Worm (Caenorhabditis elegans) whole organism, dauer: Measurements from ENCODE around the gene C24H11.1.

Experiments
- unc-62 ChIP-seq: sonication (generic microtip); optimal IDR thresholded peaks from 2 replicates; lab custom pipeline; 2017; ENCODE audit warnings: missing biosample characterization, missing genetic modification reagents, missing genetic modification characterization

Gene C24H11.1

DNA sequence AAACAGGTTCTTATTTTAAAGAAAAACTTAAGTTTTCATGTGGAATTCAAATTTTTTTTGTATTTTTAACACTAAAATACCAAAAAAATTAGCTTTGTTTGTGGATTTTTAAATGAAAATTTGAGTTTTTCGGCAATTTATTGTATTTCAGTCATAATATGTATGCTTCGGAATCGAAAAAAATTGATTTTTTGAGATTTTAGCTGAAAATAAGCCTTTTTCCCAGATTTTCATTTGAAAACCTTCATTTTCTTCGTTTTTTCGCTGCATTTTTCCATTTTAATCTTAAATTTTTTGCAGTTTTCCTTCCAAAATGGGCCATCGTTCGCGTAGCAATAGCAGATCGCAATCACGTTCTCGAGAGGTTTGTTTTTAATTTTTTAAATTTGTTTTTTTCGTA, 38.6 kb downstream of the C24H11.1 start, which contains the start of gene rsp-8:
TSS of gene rsp-8 (plus strand) at position 301 of the 400 bp plus-strand sequence.
- no peak for TF ChIP-seq unc-62 (GFP tag; lab: Kevin White, UChicago)

DNA sequence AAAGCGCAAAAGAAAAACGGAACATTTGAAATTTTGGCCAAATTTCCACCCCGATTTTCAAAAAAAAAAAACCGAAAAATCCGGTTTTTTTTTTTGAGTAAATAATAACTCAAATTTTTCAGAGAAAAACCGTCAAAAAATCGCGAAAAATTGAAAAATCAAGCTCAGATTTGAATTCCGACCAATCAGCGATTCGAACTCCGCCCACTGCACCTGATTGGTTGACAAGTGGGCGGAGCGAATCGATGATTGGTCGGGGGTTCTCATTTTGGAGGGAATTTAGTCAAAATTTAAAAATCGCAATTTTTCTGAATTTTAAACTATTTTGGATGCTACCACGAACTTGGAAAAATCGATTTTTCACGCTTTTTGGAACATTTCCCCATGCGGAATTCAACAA, 41.6 kb downstream of the C24H11.1 start:
- TF ChIP-seq unc-62 (GFP tag; lab: Kevin White, UChicago), result no peak

DNA sequence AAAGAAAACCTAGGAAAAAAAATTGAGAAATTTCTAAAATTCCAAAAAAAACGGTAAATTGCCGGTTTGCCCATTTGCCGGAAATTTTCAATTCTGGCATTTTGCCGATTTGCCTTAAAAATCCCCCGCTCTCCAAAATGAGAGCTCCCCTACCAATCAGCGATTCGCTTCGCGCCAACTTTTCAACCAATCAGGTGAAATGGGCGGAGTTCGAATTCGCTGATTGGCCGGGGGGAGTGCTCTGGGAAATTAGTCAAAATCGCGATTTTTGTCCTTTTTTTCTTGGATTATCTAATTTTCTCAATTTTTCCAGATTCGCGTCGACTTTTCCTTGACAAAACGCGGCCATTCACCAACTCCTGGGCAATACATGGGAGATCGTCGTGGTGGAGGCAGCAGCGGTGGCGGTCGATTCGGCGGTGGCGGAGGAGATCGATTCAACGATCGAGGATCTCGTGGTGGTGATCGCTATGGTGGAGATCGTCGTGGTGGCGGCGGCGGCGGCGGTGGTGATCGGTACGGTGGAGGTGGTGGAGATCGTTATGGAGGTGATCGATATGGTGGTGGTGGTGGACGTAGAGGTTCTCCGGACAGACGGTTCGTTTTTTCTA, 42.2 kb downstream of the C24H11.1 start:
- no peak for TF ChIP-seq unc-62 (GFP tag; lab: Kevin White, UChicago)

DNA sequence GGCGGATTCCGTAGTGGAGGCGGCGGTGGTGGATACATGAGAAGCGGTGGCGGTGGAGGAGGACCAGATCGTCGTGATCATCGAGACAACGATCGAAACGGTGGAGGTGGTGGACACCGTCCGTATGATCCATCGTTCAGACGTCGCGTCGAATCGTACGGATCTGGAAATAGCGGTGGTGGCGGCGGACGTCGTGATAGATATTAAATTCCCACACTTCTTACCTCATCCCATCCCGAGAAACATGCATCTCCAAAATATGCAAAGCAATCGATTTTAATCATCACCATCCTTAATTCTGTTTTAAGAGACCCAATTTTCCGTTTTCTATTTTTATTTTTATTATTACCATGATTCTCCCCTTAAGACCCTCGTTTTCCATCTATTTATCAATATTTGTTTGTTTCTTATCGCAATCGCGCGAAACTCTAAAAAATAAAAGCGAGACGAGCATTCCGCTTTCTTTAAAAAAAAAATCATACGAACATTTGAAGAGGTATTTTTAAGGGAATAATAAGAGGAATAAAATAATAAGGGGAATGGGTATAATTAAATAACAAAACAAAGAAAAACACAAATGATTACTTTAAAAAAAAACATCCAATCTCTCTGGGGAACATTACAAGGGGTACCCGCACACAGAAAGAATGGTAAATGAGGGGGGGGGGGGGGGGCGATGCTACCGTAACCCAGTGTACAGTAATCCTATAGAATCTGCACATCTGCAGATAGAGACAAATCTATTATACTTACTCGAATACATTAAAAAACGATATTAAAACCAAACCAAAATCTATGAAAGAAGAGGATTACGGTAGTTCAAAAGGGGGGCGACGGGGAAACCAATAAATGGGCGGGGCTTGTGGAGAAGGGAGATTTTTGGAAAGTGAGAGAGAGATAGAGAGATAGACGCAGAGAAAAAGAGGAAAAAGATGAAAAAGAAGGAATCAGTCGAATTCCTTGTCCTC, 43.3 kb downstream of the C24H11.1 start:
- no peak for TF ChIP-seq unc-62 (GFP tag; lab: Kevin White, UChicago)

DNA sequence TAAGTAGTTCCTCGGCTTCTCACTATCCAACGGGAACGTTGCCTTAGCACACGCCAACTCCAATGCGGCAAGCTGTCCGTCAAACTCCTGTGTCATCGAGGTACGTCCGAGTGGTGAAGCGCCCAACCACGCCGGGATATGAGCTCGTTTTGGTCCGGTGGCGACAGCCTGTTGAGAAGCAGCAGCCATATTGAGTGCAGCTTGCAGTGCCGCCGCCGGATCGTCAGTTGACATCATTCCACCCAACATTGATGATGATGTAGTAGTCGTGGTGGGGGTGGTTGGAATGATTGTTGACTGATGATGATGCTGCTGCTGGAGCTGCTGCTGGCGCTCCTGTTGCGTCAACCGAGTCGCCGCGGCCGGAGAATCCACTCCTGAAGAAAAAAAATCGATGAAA, 46.0 kb downstream of the C24H11.1 start:
- no peak for TF ChIP-seq unc-62 (GFP tag; lab: Kevin White, UChicago)

DNA sequence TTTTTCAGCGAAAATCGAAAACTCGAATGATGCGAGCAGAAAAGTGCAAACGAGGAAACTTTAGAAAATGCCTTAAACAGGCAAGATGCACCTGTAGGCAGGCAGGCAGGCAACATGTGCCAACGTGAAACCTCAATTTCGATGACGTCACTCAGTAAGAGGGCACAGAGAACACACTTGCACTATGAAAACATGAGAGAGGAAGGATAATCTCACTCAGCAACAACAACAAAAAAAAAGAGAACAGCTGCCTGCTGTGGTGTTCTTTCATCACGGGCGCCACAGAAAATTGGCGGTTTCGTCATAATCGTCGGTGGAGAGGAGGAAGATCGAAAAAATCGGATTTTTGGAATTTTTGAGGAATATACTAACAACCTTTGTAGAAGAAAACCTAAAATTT, 46.7 kb downstream of the C24H11.1 start:
- no peak for TF ChIP-seq unc-62 (GFP tag; lab: Kevin White, UChicago)

DNA sequence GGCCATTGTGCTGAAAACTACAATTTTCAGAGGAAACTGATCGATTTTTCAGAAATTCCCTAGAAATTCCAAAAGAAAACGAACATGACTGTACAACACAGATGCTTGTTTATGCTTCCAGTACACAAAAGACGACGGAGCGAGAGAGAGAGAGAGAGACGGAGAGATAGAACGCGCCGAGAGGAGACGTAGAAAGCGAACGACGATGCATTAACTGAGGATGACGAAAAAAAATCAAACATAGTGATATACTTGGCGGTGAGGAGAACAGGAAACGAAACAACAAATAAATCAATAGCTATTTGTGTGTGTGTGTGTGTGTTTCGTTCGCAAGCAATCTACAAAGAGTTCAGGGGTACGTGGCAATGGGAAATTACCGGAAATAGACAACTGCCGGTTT, 47.3 kb downstream of the C24H11.1 start:
- no peak for TF ChIP-seq unc-62 (GFP tag; lab: Kevin White, UChicago)

DNA sequence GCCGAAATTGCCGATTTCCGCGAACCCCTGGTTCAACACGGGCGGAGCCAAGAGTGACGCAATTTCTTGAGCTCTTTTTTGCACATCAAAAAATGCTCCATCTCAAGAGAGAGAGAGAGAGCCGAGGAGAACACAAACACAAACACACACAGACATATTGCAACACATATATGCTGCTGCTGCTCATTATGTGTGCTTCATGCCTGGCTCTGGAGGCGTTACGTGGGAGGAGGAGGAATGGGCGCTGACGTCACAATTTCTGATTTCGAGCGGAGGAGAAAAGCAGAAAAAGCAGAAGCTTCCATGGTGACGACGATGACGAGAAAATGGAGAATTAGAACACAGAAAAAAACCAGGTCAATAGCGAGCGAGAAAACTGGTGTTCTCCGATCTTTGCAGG, 48.6 kb downstream of the C24H11.1 start:
- TF ChIP-seq unc-62 (GFP tag; lab: Kevin White, UChicago), result no peak

DNA sequence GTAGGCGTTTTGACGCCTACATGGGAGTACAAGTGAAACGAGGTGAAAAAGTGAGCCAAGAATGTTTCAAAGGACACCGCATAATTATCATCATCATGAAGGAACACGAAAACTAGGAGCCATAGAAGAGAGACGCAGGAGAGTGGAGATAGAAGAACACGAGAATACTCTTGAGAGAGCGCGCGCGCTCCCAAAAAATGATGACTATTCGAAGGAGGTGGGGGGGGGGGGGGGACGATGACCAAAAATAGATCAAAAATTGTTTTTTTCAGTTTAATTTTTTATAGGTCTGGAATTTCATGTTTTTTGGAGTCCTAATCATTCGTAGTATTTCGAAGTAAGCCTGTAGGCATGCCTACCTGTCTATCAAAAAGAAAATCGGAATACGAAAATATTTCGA, 49.3 kb downstream of the C24H11.1 start:
- no peak for TF ChIP-seq unc-62 (GFP tag; lab: Kevin White, UChicago)
